Fruit fly (Drosophila melanogaster) whole organism, embryonic: ENCODE results near the gene Rgl.

Experiments used
- Atf3 ChIP-seq: fragments of 200-800 bp; sonication (Bioruptor generic); optimal IDR thresholded peaks from 3 replicates; lab custom pipeline; 2016; ENCODE audit warnings: missing biosample characterization, missing genetic modification characterization
- CG34376 ChIP-seq: fragments of 200-800 bp; sonication (Bioruptor generic); optimal IDR thresholded peaks from 2 replicates; lab custom pipeline; 2018; ENCODE audit warnings: missing biosample characterization, mild to moderate bottlenecking, missing genetic modification characterization
- CHES-1-like ChIP-seq: fragments of 200-800 bp; sonication (Bioruptor generic); optimal IDR thresholded peaks from 2 replicates; lab custom pipeline; 2016; ENCODE audit warnings: missing biosample characterization, missing genetic modification characterization
- maf-S ChIP-seq: fragments of 200-800 bp; sonication (Bioruptor generic); optimal IDR thresholded peaks from 2 replicates; lab custom pipeline; 2016; ENCODE audit warnings: missing biosample characterization, missing genetic modification characterization

- TF ChIP-seq Atf3 = no peak
- TF ChIP-seq maf-S (GFP tag; lab: Kevin White, UChicago) = no peak
- TF ChIP-seq CHES-1-like (GFP tag; lab: Kevin White, UChicago) = no peak
- no peak for TF ChIP-seq CG34376 (GFP tag; lab: Kevin White, UChicago)
Measured at dm6 chr3L:13939151-13939499, 14.0 kb upstream of the Rgl start, which contains the start of gene CG32137.
